Worm (Caenorhabditis elegans): ENCODE data around the gene smi-1.

ce11 chrIII:1918311-1918932, 40.3 kb downstream of the smi-1 start:
- TF ChIP-seq pha-4 (tag; optimal IDR thresholded peaks at IDR 0.05), result no peak
- no peak for TF ChIP-seq pqm-1 (tag; optimal IDR thresholded peaks at IDR 0.05)
- TF ChIP-seq ceh-2 (tag; optimal IDR thresholded peaks at IDR 0.05), result no peak
- no peak for TF ChIP-seq ceh-24 (tag; optimal IDR thresholded peaks at IDR 0.05)
- no peak for TF ChIP-seq hlh-30 (tag; optimal IDR thresholded peaks at IDR 0.05; ENCODE audit: insufficient read depth)
- no peak for TF ChIP-seq unc-55 (GFP tag; optimal IDR thresholded peaks at IDR 0.05)
- no peak for TF ChIP-seq K09A11.1 (tag; optimal IDR thresholded peaks at IDR 0.05; ENCODE audit: insufficient read depth)
- TF ChIP-seq tbx-2 (tag; optimal IDR thresholded peaks at IDR 0.05), result no peak
- TF ChIP-seq hlh-8 (tag; optimal IDR thresholded peaks at IDR 0.05), result no peak

All from whole organism, late embryonic.